Worm (Caenorhabditis elegans) whole organism, young adult: ENCODE data around the gene C18G1.6.

Experiments
- B0035.1 ChIP-seq: sonication (generic microtip); optimal IDR thresholded peaks from 2 replicates; lab custom pipeline; 2016; ENCODE audit warnings: missing genetic modification characterization, mild to moderate bottlenecking, missing compliant biosample characterization, missing genotype, missing genetic modification reagents
- C06A6.2 ChIP-seq: fragments of 200-800 bp; sonication (Bioruptor generic); conservative IDR thresholded peaks from 2 replicates; pipeline ENCODE4 v1.3.6; 2022; ENCODE audit warnings: missing genetic modification characterization, missing compliant biosample characterization
- F22D6.2 ChIP-seq: sonication (generic microtip); optimal IDR thresholded peaks from 2 replicates; lab custom pipeline; 2016; ENCODE audit warnings: mild to moderate bottlenecking, missing genetic modification characterization, missing compliant biosample characterization
- F37B4.10 ChIP-seq: fragments of 200-800 bp; sonication (Bioruptor generic); IDR thresholded peaks from 2 replicates; pipeline ENCODE4 v1.3.6; 2022; ENCODE audit warnings: missing genetic modification characterization, missing compliant biosample characterization
- F49E8.2 ChIP-seq: sonication (generic microtip); optimal IDR thresholded peaks from 3 replicates; lab custom pipeline; 2017; ENCODE audit warnings: missing genetic modification characterization, mild to moderate bottlenecking, missing compliant biosample characterization, antibody characterized with exemption, moderate library complexity; ENCODE audit not compliant: insufficient read depth
- K12H6.12 ChIP-seq: fragments of 200-800 bp; sonication (Bioruptor generic); optimal IDR thresholded peaks from 2 replicates; lab custom pipeline; 2018; ENCODE audit warnings: mild to moderate bottlenecking, missing genetic modification characterization, missing compliant biosample characterization
- Y53G8AR.9 ChIP-seq: fragments of 200-800 bp; sonication (Bioruptor generic); conservative IDR thresholded peaks from 2 replicates; pipeline ENCODE4 v1.3.6; 2022; ENCODE audit warnings: missing genetic modification reagents, missing genetic modification characterization, missing compliant biosample characterization
- akir-1 ChIP-seq: fragments of 200-800 bp; sonication (Bioruptor generic); optimal IDR thresholded peaks from 2 replicates; lab custom pipeline; 2018; ENCODE audit warnings: mild to moderate bottlenecking, missing genetic modification characterization, moderate library complexity, missing compliant biosample characterization
- athp-1 ChIP-seq: sonication (generic microtip); optimal IDR thresholded peaks from 2 replicates; lab custom pipeline; 2017; ENCODE audit warnings: mild to moderate bottlenecking, missing genetic modification characterization, missing compliant biosample characterization
- ccch-3 ChIP-seq: fragments of 200-800 bp; sonication (Bioruptor generic); optimal IDR thresholded peaks from 2 replicates; lab custom pipeline; 2018; ENCODE audit warnings: mild to moderate bottlenecking, missing genetic modification characterization, missing compliant biosample characterization
- ceh-40 ChIP-seq: fragments of 200-800 bp; sonication (Bioruptor generic); IDR thresholded peaks from 2 replicates; pipeline ENCODE4 v1.3.6; 2022; ENCODE audit warnings: missing genetic modification characterization, missing compliant biosample characterization
- ceh-79 ChIP-seq: sonication (generic microtip); optimal IDR thresholded peaks from 2 replicates; lab custom pipeline; 2017; ENCODE audit warnings: mild to moderate bottlenecking, missing genetic modification characterization, missing compliant biosample characterization
- efl-1 ChIP-seq: fragments of 150-350 bp; optimal IDR thresholded peaks from 2 replicates; lab custom pipeline; 2014; ENCODE audit warnings: missing biosample characterization, missing genetic modification reagents, missing genetic modification characterization
- egl-18 ChIP-seq: fragments of 200-800 bp; sonication (Bioruptor generic); IDR thresholded peaks from 2 replicates; pipeline ENCODE4 v1.3.6; 2022; ENCODE audit warnings: missing genetic modification reagents, missing genetic modification characterization, missing compliant biosample characterization
- egl-44 ChIP-seq: fragments of 200-800 bp; sonication (Bioruptor generic); IDR thresholded peaks from 2 replicates; pipeline ENCODE4 v1.3.6; 2022; ENCODE audit warnings: missing genetic modification reagents, missing genetic modification characterization, missing compliant biosample characterization
- egrh-3 ChIP-seq: fragments of 200-800 bp; sonication (Bioruptor generic); IDR thresholded peaks from 2 replicates; pipeline ENCODE4 v1.3.6; 2022; ENCODE audit warnings: missing genetic modification reagents, missing genetic modification characterization, missing compliant biosample characterization
- ekl-4 ChIP-seq: fragments of 200-800 bp; sonication (Bioruptor generic); IDR thresholded peaks from 2 replicates; pipeline ENCODE4 v1.3.6; 2022; ENCODE audit warnings: missing genetic modification reagents, missing genetic modification characterization, missing compliant biosample characterization
- hlh-12 ChIP-seq: sonication (generic microtip); optimal IDR thresholded peaks from 2 replicates; lab custom pipeline; 2016; ENCODE audit warnings: missing genetic modification characterization, missing compliant biosample characterization
- lag-1 ChIP-seq: fragments of 200-800 bp; sonication (Bioruptor generic); IDR thresholded peaks from 2 replicates; pipeline ENCODE4 v1.3.6; 2022; ENCODE audit warnings: missing genetic modification reagents, missing genetic modification characterization, missing compliant biosample characterization
- lin-26 ChIP-seq: fragments of 200-800 bp; sonication (Bioruptor generic); IDR thresholded peaks from 2 replicates; pipeline ENCODE4 v1.3.6; 2022; ENCODE audit warnings: missing genetic modification reagents, missing genetic modification characterization, missing compliant biosample characterization
- madf-3 ChIP-seq: fragments of 200-800 bp; sonication (Bioruptor generic); IDR thresholded peaks from 2 replicates; pipeline ENCODE4 v1.3.6; 2022; ENCODE audit warnings: missing genetic modification reagents, missing genetic modification characterization, missing compliant biosample characterization
- madf-8 ChIP-seq: fragments of 200-800 bp; sonication (Bioruptor generic); conservative IDR thresholded peaks from 2 replicates; pipeline ENCODE4 v1.3.6; 2022; ENCODE audit warnings: missing genetic modification reagents, missing genetic modification characterization, missing compliant biosample characterization
- mes-4 ChIP-seq: sonication (generic microtip); optimal IDR thresholded peaks from 2 replicates; lab custom pipeline; 2016; ENCODE audit warnings: missing genotype, missing genetic modification characterization, missing compliant biosample characterization
- mxl-1 ChIP-seq: sonication (generic microtip); optimal IDR thresholded peaks from 2 replicates; lab custom pipeline; 2016; ENCODE audit warnings: missing genetic modification characterization, missing compliant biosample characterization
- nhr-27 ChIP-seq: fragments of 200-800 bp; sonication (Bioruptor generic); optimal IDR thresholded peaks from 2 replicates; lab custom pipeline; 2018; ENCODE audit warnings: mild to moderate bottlenecking, missing genetic modification characterization, moderate library complexity, missing compliant biosample characterization
- pha-4 ChIP-seq: fragments of 150-350 bp; sonication (generic microtip); optimal IDR thresholded peaks from 2 replicates; lab custom pipeline; 2014; ENCODE audit warnings: missing biosample characterization, missing genetic modification reagents, missing genetic modification characterization
- rpc-1 ChIP-seq, 2 experiments: fragments of 150-350 bp in 1 of 2; sonication (generic microtip) in 1 of 2; optimal IDR thresholded peaks; 2 replicates each; lab custom pipeline; 2014 to 2018; ENCODE audit warnings: missing biosample characterization in 1 of 2, missing genetic modification characterization in 1 of 2, missing genetic modification reagents in 1 of 2, missing genotype in 1 of 2
- sea-2 ChIP-seq: fragments of 200-800 bp; sonication (Bioruptor generic); IDR thresholded peaks from 2 replicates; pipeline ENCODE4 v1.3.6; 2022; ENCODE audit warnings: missing genetic modification characterization, missing compliant biosample characterization
- snpc-1.3 ChIP-seq: sonication (generic microtip); optimal IDR thresholded peaks from 2 replicates; lab custom pipeline; 2017; ENCODE audit warnings: missing genetic modification characterization, mild to moderate bottlenecking, missing compliant biosample characterization, antibody characterized with exemption, moderate library complexity, missing genotype, missing genetic modification reagents; ENCODE audit not compliant: insufficient read depth
- tbp1 ChIP-seq: fragments of 200-800 bp; sonication (Bioruptor generic); optimal IDR thresholded peaks from 2 replicates; lab custom pipeline; 2018; ENCODE audit warnings: mild to moderate bottlenecking, missing genetic modification characterization, missing compliant biosample characterization
- unc-62 ChIP-seq: fragments of 150-350 bp; optimal IDR thresholded peaks from 2 replicates; lab custom pipeline; 2014; ENCODE audit warnings: missing biosample characterization, missing genetic modification reagents, missing genetic modification characterization
- zim-3 ChIP-seq: sonication (generic microtip); optimal IDR thresholded peaks from 2 replicates; lab custom pipeline; 2017; ENCODE audit warnings: mild to moderate bottlenecking, missing genetic modification characterization, moderate library complexity, missing compliant biosample characterization
- ztf-18 ChIP-seq: sonication (generic microtip); optimal IDR thresholded peaks from 2 replicates; lab custom pipeline; 2016; ENCODE audit warnings: missing genotype, mild to moderate bottlenecking, missing genetic modification characterization, missing compliant biosample characterization
- ztf-25 ChIP-seq: fragments of 200-800 bp; sonication (Bioruptor generic); IDR thresholded peaks from 2 replicates; pipeline ENCODE4 v1.3.6; 2022; ENCODE audit warnings: missing genetic modification reagents, missing genetic modification characterization, missing compliant biosample characterization
- ztf-3 ChIP-seq: fragments of 200-800 bp; sonication (Bioruptor generic); optimal IDR thresholded peaks from 2 replicates; lab custom pipeline; 2018; ENCODE audit warnings: mild to moderate bottlenecking, missing genetic modification characterization, missing compliant biosample characterization

C18G1.6 gene

ce11 chrV:4785333-4785852 lies 35.0 kb downstream of the C18G1.6 start, which contains the start of the genes Y60C6A.2 and Y60C6A.3:
TSS of gene Y60C6A.2 (minus strand) at chrV:4785433.
TSS of gene Y60C6A.3 (plus strand) at chrV:4785802.
- TF ChIP-seq akir-1 (GFP tag; lab: Kevin White, UChicago) (no peak), mxl-1 (tag; lab: Kevin White, UChicago) (no peak), madf-8 (GFP tag; lab: Robert Waterston, UW) (no peak), Y53G8AR.9 (GFP tag; lab: Robert Waterston, UW) (no peak), F22D6.2 (no peak), nhr-27 (tag; lab: Kevin White, UChicago) (no peak), snpc-1.3 (tag; lab: Kevin White, UChicago) (no peak), C06A6.2 (no peak), ceh-40 (GFP tag; lab: Robert Waterston, UW) (no peak), egl-44 (GFP tag; lab: Robert Waterston, UW) (no peak), unc-62 (no peak), ekl-4 (GFP tag; lab: Robert Waterston, UW) (no peak), egl-18 (no peak)

- no peak for TF ChIP-seq hlh-12 (tag; lab: Kevin White, UChicago)
- TF ChIP-seq mxl-1 (tag; lab: Kevin White, UChicago) = no peak
- TF ChIP-seq akir-1 (GFP tag; lab: Kevin White, UChicago) = no peak
- TF ChIP-seq zim-3 (tag; lab: Kevin White, UChicago) = no peak
- TF ChIP-seq ztf-18 (tag; lab: Kevin White, UChicago) = no peak
- TF ChIP-seq mes-4 (tag; lab: Kevin White, UChicago) = no peak
- no peak for TF ChIP-seq rpc-1 (optimal IDR thresholded peaks at IDR 0.05; lab: Kevin White, UChicago)
- TF ChIP-seq rpc-1 (tag; optimal IDR thresholded peaks at IDR 0.05; lab: Kevin White, UChicago) = no peak
- no peak for TF ChIP-seq athp-1 (tag; lab: Kevin White, UChicago)
- no peak for TF ChIP-seq efl-1 (GFP tag; lab: Kevin White, UChicago)
- no peak for TF ChIP-seq lin-26 (GFP tag; lab: Robert Waterston, UW)
- no peak for TF ChIP-seq ztf-3
- no peak for TF ChIP-seq ccch-3 (GFP tag; lab: Kevin White, UChicago)
- TF ChIP-seq K12H6.12 (tag; lab: Kevin White, UChicago) = no peak
- no peak for TF ChIP-seq ztf-25
- no peak for TF ChIP-seq egrh-3 (GFP tag; lab: Robert Waterston, UW)
- no peak for TF ChIP-seq ceh-79 (tag; lab: Kevin White, UChicago)
- TF ChIP-seq, all 124 proteins: peak for 0
Observed at ce11 chrV:4787166-4787565, 36.8 kb downstream of the C18G1.6 start, which contains the start of gene R02F11.9. TSS of gene R02F11.9 (plus strand) at chrV:4787466.

DNA sequence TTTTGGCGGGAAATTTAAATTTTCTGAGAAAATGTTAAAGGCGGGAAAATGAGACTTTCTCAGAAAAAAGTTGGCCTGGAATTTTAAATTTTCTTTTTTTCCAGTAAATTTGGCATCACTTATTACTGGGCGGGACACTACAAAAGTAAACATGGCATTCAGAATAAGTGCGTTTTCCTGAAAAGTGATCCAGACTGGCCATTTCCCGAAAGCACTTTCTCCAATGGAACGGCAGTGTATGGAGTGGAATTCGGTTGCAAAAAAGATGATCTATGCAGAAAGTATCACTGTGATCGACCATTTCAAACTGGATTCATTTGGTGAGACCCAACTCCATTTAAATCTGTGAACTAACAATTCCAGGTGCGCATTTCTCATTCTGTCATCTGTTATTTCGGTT lies 37.4 kb downstream of the C18G1.6 start:
- TF ChIP-seq F49E8.2 (tag; lab: Kevin White, UChicago) (no peak), sea-2 (GFP tag; lab: Robert Waterston, UW) (no peak), pha-4 (tag; lab: Kevin White, UChicago) (no peak), madf-3 (GFP tag; lab: Robert Waterston, UW) (no peak), lag-1 (GFP tag; lab: Robert Waterston, UW) (no peak), B0035.1 (tag; lab: Kevin White, UChicago) (no peak), tbp1 (GFP tag; lab: Kevin White, UChicago) (no peak), F37B4.10 (no peak)
